Fruit fly (Drosophila melanogaster): ENCODE data around the gene ERR.

- TF ChIP-seq E2f1 (GFP tag; IDR thresholded peaks at IDR 0.05) (no peak), insv (GFP tag; optimal IDR thresholded peaks at IDR 0.05) (no peak), lab (GFP tag; optimal IDR thresholded peaks at IDR 0.05) (no peak), pfk (GFP tag; optimal IDR thresholded peaks at IDR 0.05) (no peak), CG17385 (GFP tag; optimal IDR thresholded peaks at IDR 0.05) (no peak), CG4424 (GFP tag; optimal IDR thresholded peaks at IDR 0.05) (no peak), CG13424 (tag; optimal IDR thresholded peaks at IDR 0.05) (no peak), Ssrp (tag; optimal IDR thresholded peaks at IDR 0.05) (no peak)
Measured at dm6 chr3L:8221835-8222234, 35.4 kb upstream of the ERR start, which contains the start of gene CG13678.

Data from whole organism, embryonic.